Worm (Caenorhabditis elegans): ENCODE results near the gene hphd-1.
A peak's percentile ranks its signal among the peaks of the same experiment; 100 is the strongest.

hphd-1 gene

DNA sequence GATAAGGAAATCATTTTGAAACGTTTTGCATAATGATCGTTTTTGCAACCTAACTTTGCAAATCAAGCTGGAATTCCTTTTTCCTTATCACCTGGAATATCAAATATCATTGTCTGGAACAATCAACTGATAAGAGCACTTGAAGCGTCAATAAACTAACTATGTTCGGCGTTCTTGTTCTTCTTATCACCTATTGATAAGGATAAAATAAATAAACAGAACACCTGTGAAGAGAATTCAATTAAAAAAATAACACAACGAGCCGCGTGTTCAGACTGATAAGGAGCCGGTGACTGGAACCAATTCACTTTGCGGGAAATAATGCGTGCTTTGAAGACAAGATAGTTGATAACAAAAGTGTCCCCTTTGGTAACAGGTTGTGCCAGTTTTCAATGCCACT is 16.2 kb downstream of the hphd-1 start, which contains the start of gene cyd-1 (continued):
- no peak for TF ChIP-seq elt-3 (tag; optimal IDR thresholded peaks at IDR 0.05)
- no peak for TF ChIP-seq grh-1 (GFP tag; IDR thresholded peaks at IDR 0.05)
- TF ChIP-seq fos-1 (tag; optimal IDR thresholded peaks at IDR 0.05) = no peak
- peak; percentile 34 for TF ChIP-seq pqm-1 (tag; optimal IDR thresholded peaks at IDR 0.05)

DNA sequence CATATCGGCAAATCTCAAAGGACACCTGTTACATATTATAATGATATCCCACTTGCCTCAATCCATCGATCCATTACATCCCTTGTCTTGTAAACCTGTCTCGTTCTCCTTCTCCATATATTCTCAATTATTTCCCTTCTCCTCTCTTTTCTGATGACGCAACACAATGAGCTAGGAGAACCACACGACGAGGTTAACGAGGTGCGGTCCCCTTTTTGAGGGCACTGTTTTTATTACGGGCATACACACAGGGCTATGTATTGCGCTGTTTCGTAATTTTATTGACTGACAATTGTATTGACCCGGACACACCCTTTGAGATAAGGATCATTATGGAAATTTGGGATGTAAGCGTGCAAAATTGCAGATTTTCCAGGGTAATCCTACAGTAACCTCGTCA is 17.7 kb downstream of the hphd-1 start:
- TF ChIP-seq nhr-85 (tag) (peak; percentile 52), ets-5 (GFP tag; IDR thresholded peaks at IDR 0.05) (no peak), nhr-20 (tag; optimal IDR thresholded peaks at IDR 0.05) (no peak)

DNA sequence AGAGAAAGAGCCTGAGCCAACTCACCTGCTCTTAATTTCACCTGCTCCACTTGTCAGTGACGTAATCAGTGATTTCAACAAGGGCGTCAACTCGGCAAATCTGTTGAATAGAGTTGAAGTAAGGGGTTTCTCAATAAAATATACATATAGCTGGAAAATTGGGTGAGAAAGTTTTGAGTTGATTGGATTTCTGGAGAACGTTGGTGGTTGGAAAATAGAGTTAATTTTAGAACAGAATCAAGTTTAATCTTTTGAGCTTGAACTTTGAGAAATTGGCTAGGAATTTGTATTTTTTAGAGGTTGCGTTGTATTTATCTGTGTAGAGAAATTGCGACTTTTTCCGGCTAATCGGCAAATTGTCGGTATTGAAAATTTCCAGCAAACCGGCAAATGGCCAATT is 26.7 kb downstream of the hphd-1 start, which contains the start of gene Y38F1A.4:
TSS of gene Y38F1A.4 (minus strand) at position 101 of the 400 bp plus-strand sequence.
- TF ChIP-seq hlh-4 (tag; optimal IDR thresholded peaks at IDR 0.05) (peak; percentile 82), lsy-2 (tag; optimal IDR thresholded peaks at IDR 0.05) (no peak)

DNA sequence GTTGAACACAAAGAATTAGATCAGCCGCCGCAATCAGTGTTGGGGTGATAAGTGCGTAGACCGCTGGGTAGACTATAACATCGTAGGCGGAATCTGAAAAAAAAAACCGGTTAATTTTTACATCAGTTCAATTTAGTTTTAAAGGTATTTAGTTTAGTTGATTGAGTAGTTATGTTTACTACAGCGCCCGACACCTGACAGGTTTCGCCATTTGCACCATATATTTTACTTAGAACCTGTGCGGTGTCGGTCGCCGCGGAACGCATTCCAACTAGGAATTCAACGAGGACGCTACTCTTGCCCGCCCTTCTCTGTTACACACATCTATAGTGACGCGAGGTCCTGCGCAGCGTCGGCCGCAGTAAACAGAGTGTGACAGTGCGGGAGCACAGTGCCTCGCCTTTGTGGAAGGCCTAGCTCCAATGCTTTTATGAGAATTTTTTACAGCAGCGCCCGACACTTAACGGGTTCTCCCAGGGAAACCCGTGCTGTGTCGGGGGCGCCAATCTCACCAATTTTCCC is 27.9 kb downstream of the hphd-1 start:
- TF ChIP-seq sptf-1 (tag; optimal IDR thresholded peaks at IDR 0.05) (no peak), fkh-10 (GFP tag; optimal IDR thresholded peaks at IDR 0.05) (no peak)

DNA sequence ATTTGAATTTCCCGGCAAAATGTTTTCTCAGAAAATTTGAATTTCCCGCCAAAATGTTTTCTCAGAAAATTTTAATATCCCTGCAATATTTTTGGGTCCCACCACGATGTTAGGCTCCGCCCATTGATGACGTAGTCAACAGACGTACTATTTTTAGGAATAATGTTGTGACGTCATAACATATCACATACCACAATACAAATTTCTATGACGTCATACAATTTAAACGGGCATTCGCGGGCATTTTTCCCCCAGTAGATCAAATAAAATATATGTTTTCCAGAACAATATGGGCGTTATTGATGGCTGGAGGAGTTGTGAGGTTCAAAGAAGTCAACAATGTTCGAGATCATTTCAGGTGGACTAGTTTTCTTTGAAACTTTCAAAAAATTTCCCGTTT is 30.1 kb downstream of the hphd-1 start:
- TF ChIP-seq efl-3 (GFP tag; optimal IDR thresholded peaks at IDR 0.05) (no peak), hlh-4 (tag; optimal IDR thresholded peaks at IDR 0.05) (no peak), swsn-7 (tag; optimal IDR thresholded peaks at IDR 0.05) (no peak), sox-4 (tag; optimal IDR thresholded peaks at IDR 0.05) (no peak), ceh-88 (GFP tag; IDR thresholded peaks at IDR 0.05) (no peak), fkh-4 (tag; optimal IDR thresholded peaks at IDR 0.05; ENCODE audit: borderline replicate concordance) (no peak), nhr-19 (GFP tag; conservative IDR thresholded peaks at IDR 0.05) (no peak), egl-27 (tag; optimal IDR thresholded peaks at IDR 0.05) (no peak)

DNA sequence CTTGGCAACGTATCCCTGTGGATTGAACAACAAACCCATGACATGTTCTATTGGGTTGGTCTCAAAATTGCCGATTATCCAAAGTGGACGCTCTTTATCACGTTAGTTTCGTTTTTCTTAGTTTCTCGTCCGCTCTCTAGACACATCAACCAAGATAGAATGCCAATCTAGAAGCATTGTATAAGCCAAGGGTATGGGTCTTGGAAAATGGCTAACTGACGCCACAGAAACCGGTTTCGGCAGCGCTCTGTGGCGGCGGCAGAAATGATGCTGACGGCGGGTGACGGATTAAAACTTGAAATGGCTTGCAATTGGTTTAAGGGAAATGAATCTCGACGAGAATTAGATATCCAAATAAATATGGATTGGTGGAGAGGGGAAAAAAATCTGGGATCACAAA is 30.8 kb downstream of the hphd-1 start:
- no peak for TF ChIP-seq nhr-76 (tag; optimal IDR thresholded peaks at IDR 0.05)
- TF ChIP-seq blmp-1 (tag; optimal IDR thresholded peaks at IDR 0.05) = peak; percentile 29
- peak; percentile 76 for TF ChIP-seq grh-1 (GFP tag; IDR thresholded peaks at IDR 0.05)
- peak; percentile 48 for TF ChIP-seq nhr-85 (tag)
- peak in 1 of 6 experiments; percentile 3 for TF ChIP-seq elt-3 (tag; optimal IDR thresholded peaks at IDR 0.05)
- no peak for TF ChIP-seq alr-1 (tag; optimal IDR thresholded peaks at IDR 0.05; ENCODE audit: borderline replicate concordance)

DNA sequence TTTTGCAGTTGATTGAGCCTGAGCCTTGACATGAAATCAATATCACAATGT is 31.0 kb downstream of the hphd-1 start, which contains the start of gene ptr-18:
TSS of gene ptr-18 (plus strand) at position 9 of the 51 bp plus-strand sequence.
- TF ChIP-seq nhr-90 (tag; optimal IDR thresholded peaks at IDR 0.05; ENCODE audit: poor library complexity) (no peak), ces-1 (GFP tag; optimal IDR thresholded peaks at IDR 0.05) (no peak), unc-62 (GFP tag; optimal IDR thresholded peaks at IDR 0.05) (no peak), ceh-88 (GFP tag; IDR thresholded peaks at IDR 0.05) (no peak), lin-15B (tag; optimal IDR thresholded peaks at IDR 0.05) (no peak), elt-2 (tag; optimal IDR thresholded peaks at IDR 0.05) (no peak), vab-15 (tag; optimal IDR thresholded peaks at IDR 0.05) (no peak), nhr-71 (tag; optimal IDR thresholded peaks at IDR 0.05) (no peak)

DNA sequence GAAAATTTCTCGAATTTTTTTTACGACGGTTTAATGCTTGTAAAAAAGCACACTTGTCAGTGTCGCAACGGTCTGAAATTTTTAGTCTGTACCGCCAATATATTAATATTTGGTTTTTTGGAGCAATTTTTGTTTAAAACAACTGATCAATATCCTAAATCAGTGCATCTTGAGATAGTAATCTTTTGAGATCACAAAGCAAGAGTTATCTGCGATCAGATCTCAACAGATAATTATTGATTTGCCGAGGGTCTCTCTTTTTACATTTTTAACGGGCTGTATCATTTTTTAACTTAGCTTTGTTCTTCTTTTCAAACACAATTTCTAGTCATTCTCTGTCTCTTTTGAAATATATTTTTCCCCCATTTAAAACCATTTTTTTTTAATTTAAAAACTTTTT is 31.2 kb downstream of the hphd-1 start:
- TF ChIP-seq sptf-1 (tag; optimal IDR thresholded peaks at IDR 0.05) = no peak
- TF ChIP-seq nhr-85 (tag) = peak; percentile 69
